Fruit fly (Drosophila melanogaster) whole organism, prepupa: ENCODE data around the gene Cog7.

Source experiments
- CG11294 ChIP-seq: fragments of 200-800 bp; sonication (Bioruptor generic); IDR thresholded peaks from 2 replicates; pipeline ENCODE4 v1.3.6; 2022; ENCODE audit warnings: missing biosample characterization, missing genetic modification characterization
- CG8319 ChIP-seq: fragments of 200-800 bp; sonication (Bioruptor generic); optimal IDR thresholded peaks from 3 replicates; lab custom pipeline; 2016; ENCODE audit warnings: missing biosample characterization, missing genetic modification characterization
- CG8632 ChIP-seq: fragments of 200-800 bp; sonication (Bioruptor generic); optimal IDR thresholded peaks from 3 replicates; lab custom pipeline; 2016; ENCODE audit warnings: missing biosample characterization, missing genetic modification characterization
- OdsH ChIP-seq: fragments of 200-800 bp; sonication (Bioruptor generic); optimal IDR thresholded peaks from 3 replicates; lab custom pipeline; 2016; ENCODE audit warnings: missing biosample characterization, missing genetic modification characterization
- Sox14 ChIP-seq: fragments of 200-800 bp; sonication (Bioruptor generic); optimal IDR thresholded peaks from 3 replicates; lab custom pipeline; 2016; ENCODE audit warnings: missing biosample characterization, missing genetic modification characterization
- topi ChIP-seq: fragments of 200-800 bp; sonication (Bioruptor generic); optimal IDR thresholded peaks from 3 replicates; lab custom pipeline; 2016; ENCODE audit warnings: missing biosample characterization, missing genetic modification characterization

DNA sequence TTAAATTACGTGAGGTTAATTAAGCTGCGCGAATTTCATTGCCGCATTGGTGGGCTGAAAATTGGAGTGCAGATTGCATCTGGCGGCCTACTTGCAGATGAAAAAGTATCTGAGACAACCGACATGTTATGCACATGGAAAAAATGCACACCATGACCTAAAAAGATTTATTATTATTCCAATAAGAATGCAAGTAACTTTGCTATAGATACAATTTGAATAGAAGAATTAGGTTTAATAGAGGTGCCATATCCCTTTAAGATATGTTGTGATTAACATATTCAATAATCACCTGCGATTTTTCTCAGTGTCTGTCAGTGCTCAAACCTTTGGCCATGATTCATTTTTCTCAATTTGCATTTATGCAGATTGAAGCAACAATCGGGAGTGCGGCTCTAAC lies 48.6 kb upstream of the Cog7 start:
- TF ChIP-seq CG8632 (GFP tag; lab: Kevin White, UChicago) (peak; percentile 8), OdsH (peak; percentile 59), Sox14 (GFP tag; lab: Kevin White, UChicago) (peak; percentile 24), CG11294 (GFP tag; lab: Robert Waterston, UW) (no peak), topi (GFP tag; lab: Kevin White, UChicago) (peak; percentile 25), CG8319 (GFP tag; lab: Kevin White, UChicago) (no peak)
